Fruit fly (Drosophila melanogaster) whole organism, embryonic: ENCODE measurements around the gene GstD8.

Experiments
- CG10267 ChIP-seq: fragments of 200-800 bp; sonication (Bioruptor generic); optimal IDR thresholded peaks from 2 replicates; lab custom pipeline; 2018; ENCODE audit warnings: missing biosample characterization, mild to moderate bottlenecking, missing genetic modification characterization, moderate library complexity
- CG11696 ChIP-seq: fragments of 200-800 bp; sonication (Bioruptor generic); IDR thresholded peaks from 2 replicates; pipeline ENCODE4 v1.3.6; 2022; ENCODE audit warnings: missing biosample characterization, missing genetic modification characterization
- CG12071 ChIP-seq: fragments of 200-800 bp; sonication (Bioruptor generic); optimal IDR thresholded peaks from 3 replicates; lab custom pipeline; 2018; ENCODE audit warnings: missing biosample characterization, mild to moderate bottlenecking, missing genetic modification characterization
- CG12219 ChIP-seq: fragments of 200-800 bp; sonication (Bioruptor generic); optimal IDR thresholded peaks from 3 replicates; lab custom pipeline; 2018; ENCODE audit warnings: missing biosample characterization, mild to moderate bottlenecking, missing genetic modification characterization
- CG12942 ChIP-seq: fragments of 200-800 bp; sonication (Bioruptor generic); optimal IDR thresholded peaks from 3 replicates; lab custom pipeline; 2016; ENCODE audit warnings: missing biosample characterization, missing genetic modification characterization
- CG13775 ChIP-seq: fragments of 200-800 bp; sonication (Bioruptor generic); optimal IDR thresholded peaks from 3 replicates; lab custom pipeline; 2017; ENCODE audit warnings: missing biosample characterization, mild to moderate bottlenecking, missing genetic modification characterization
- CG15073 ChIP-seq: fragments of 200-800 bp; sonication (Bioruptor generic); optimal IDR thresholded peaks from 2 replicates; lab custom pipeline; 2016; ENCODE audit warnings: missing biosample characterization, missing genetic modification characterization
- CG15601 ChIP-seq: fragments of 200-800 bp; sonication (Bioruptor generic); optimal IDR thresholded peaks from 3 replicates; lab custom pipeline; 2019; ENCODE audit warnings: missing biosample characterization, mild to moderate bottlenecking, missing genetic modification characterization, moderate library complexity
- CG15696 ChIP-seq: fragments of 200-800 bp; sonication (Bioruptor generic); optimal IDR thresholded peaks from 2 replicates; lab custom pipeline; 2019; ENCODE audit warnings: missing biosample characterization, mild to moderate bottlenecking, missing genetic modification characterization, moderate library complexity
- CG16863 ChIP-seq: fragments of 200-800 bp; sonication (Bioruptor generic); optimal IDR thresholded peaks from 3 replicates; lab custom pipeline; 2016; ENCODE audit warnings: missing biosample characterization, missing genetic modification characterization
- CG17829 ChIP-seq: fragments of 200-800 bp; optimal IDR thresholded peaks from 2 replicates; lab custom pipeline; 2019; ENCODE audit warnings: missing biosample characterization, mild to moderate bottlenecking, missing genetic modification characterization, moderate library complexity
- CG18599 ChIP-seq: fragments of 200-800 bp; sonication (Bioruptor generic); optimal IDR thresholded peaks from 3 replicates; lab custom pipeline; 2017; ENCODE audit warnings: missing biosample characterization, missing genetic modification characterization, mild to moderate bottlenecking, moderate library complexity, missing genetic modification reagents
- CG18619 ChIP-seq: fragments of 200-800 bp; sonication (Bioruptor generic); optimal IDR thresholded peaks from 3 replicates; lab custom pipeline; 2017; ENCODE audit warnings: missing biosample characterization, mild to moderate bottlenecking, missing genetic modification characterization
- CG2116 ChIP-seq: fragments of 200-800 bp; sonication (Bioruptor generic); optimal IDR thresholded peaks from 3 replicates; lab custom pipeline; 2018; ENCODE audit warnings: missing biosample characterization, mild to moderate bottlenecking, missing genetic modification characterization
- CG2202 ChIP-seq: fragments of 200-800 bp; sonication (Bioruptor generic); optimal IDR thresholded peaks from 2 replicates; lab custom pipeline; 2018; ENCODE audit warnings: missing biosample characterization, mild to moderate bottlenecking, missing genetic modification characterization
- CG2889 ChIP-seq: fragments of 200-800 bp; sonication (Bioruptor generic); IDR thresholded peaks from 3 replicates; pipeline ENCODE4 v1.3.6; 2022; ENCODE audit warnings: missing biosample characterization, missing genetic modification characterization
- CG33557 ChIP-seq: fragments of 200-800 bp; sonication (Bioruptor generic); optimal IDR thresholded peaks from 2 replicates; lab custom pipeline; 2019; ENCODE audit warnings: missing biosample characterization, mild to moderate bottlenecking, missing genetic modification characterization, moderate library complexity
- CG34422 ChIP-seq: fragments of 200-800 bp; sonication (Bioruptor generic); IDR thresholded peaks from 3 replicates; pipeline ENCODE4 v1.3.6; 2022; ENCODE audit warnings: missing biosample characterization, missing genetic modification characterization
- CG3838 ChIP-seq: fragments of 200-800 bp; sonication (Bioruptor generic); optimal IDR thresholded peaks from 3 replicates; lab custom pipeline; 2016; ENCODE audit warnings: missing biosample characterization, missing genetic modification characterization
- CG4424 ChIP-seq: fragments of 200-800 bp; sonication (Bioruptor generic); optimal IDR thresholded peaks from 3 replicates; lab custom pipeline; 2016; ENCODE audit warnings: missing biosample characterization, missing genetic modification characterization
- CG5953 ChIP-seq: fragments of 200-800 bp; sonication (Bioruptor generic); IDR thresholded peaks from 2 replicates; pipeline ENCODE4 v1.3.6; 2022; ENCODE audit warnings: missing biosample characterization, missing genetic modification characterization
- CG7372 ChIP-seq: fragments of 200-800 bp; sonication (Bioruptor generic); IDR thresholded peaks from 2 replicates; pipeline ENCODE4 v1.3.6; 2022; ENCODE audit warnings: missing biosample characterization, missing genetic modification characterization
- CG7786 ChIP-seq: fragments of 200-800 bp; sonication (Bioruptor generic); optimal IDR thresholded peaks from 2 replicates; lab custom pipeline; 2016; ENCODE audit warnings: missing biosample characterization, missing genetic modification characterization
- CG7839 ChIP-seq: fragments of 200-800 bp; sonication (Bioruptor generic); optimal IDR thresholded peaks from 3 replicates; lab custom pipeline; 2018; ENCODE audit warnings: missing biosample characterization, mild to moderate bottlenecking, missing genetic modification characterization, moderate library complexity
- CG8281 ChIP-seq: fragments of 200-800 bp; sonication (Bioruptor generic); optimal IDR thresholded peaks from 2 replicates; lab custom pipeline; 2018; ENCODE audit warnings: missing biosample characterization, mild to moderate bottlenecking, missing genetic modification characterization, moderate library complexity
- CG8290 ChIP-seq, 3 experiments: fragments of 200-800 bp; sonication (Bioruptor generic); optimal IDR thresholded peaks; 2 replicates each; lab custom pipeline; 2016 to 2019; ENCODE audit warnings: missing biosample characterization in 3 of 3, missing genetic modification characterization in 3 of 3, mild to moderate bottlenecking in 2 of 3, moderate library complexity in 1 of 3
- D19B ChIP-seq: fragments of 200-800 bp; sonication (Bioruptor generic); optimal IDR thresholded peaks from 2 replicates; lab custom pipeline; 2017; ENCODE audit warnings: missing biosample characterization, mild to moderate bottlenecking, missing genetic modification characterization
- Dp ChIP-seq: fragments of 200-800 bp; sonication (Bioruptor generic); optimal IDR thresholded peaks from 2 replicates; lab custom pipeline; 2018; ENCODE audit warnings: missing biosample characterization, mild to moderate bottlenecking, missing genetic modification characterization, moderate library complexity
- Drgx ChIP-seq: fragments of 200-800 bp; sonication (Bioruptor generic); IDR thresholded peaks from 2 replicates; pipeline ENCODE4 v1.3.6; 2022; ENCODE audit warnings: missing biosample characterization, missing genetic modification characterization
- Fer2 ChIP-seq: fragments of 200-800 bp; sonication (Bioruptor generic); optimal IDR thresholded peaks from 2 replicates; lab custom pipeline; 2018; ENCODE audit warnings: missing biosample characterization, mild to moderate bottlenecking, missing genetic modification characterization, moderate library complexity
- HLH3B ChIP-seq: fragments of 200-800 bp; sonication (Bioruptor generic); IDR thresholded peaks from 2 replicates; pipeline ENCODE4 v1.3.6; 2022; ENCODE audit warnings: missing biosample characterization, missing genetic modification characterization
- Kr ChIP-seq: fragments of 200-800 bp; sonication (Bioruptor generic); optimal IDR thresholded peaks from 2 replicates; lab custom pipeline; 2017; ENCODE audit warnings: missing biosample characterization, mild to moderate bottlenecking, missing genetic modification characterization
- Lim3 ChIP-seq: fragments of 200-800 bp; sonication (Bioruptor generic); IDR thresholded peaks from 2 replicates; pipeline ENCODE4 v1.3.6; 2022; ENCODE audit warnings: missing biosample characterization, missing genetic modification characterization
- Neu2 ChIP-seq: fragments of 200-800 bp; sonication (Bioruptor generic); optimal IDR thresholded peaks from 3 replicates; lab custom pipeline; 2016; ENCODE audit warnings: missing biosample characterization, missing genetic modification characterization, borderline replicate concordance
- Nf-YA ChIP-seq: fragments of 200-800 bp; sonication (Bioruptor generic); IDR thresholded peaks from 2 replicates; pipeline ENCODE4 v1.3.6; 2022; ENCODE audit warnings: missing biosample characterization, missing genetic modification characterization
- Ravus ChIP-seq: fragments of 200-800 bp; sonication (Bioruptor generic); IDR thresholded peaks from 2 replicates; pipeline ENCODE4 v1.3.6; 2022; ENCODE audit warnings: missing biosample characterization, missing genetic modification characterization
- Sin3A ChIP-seq: fragments of >200 bp; optimal IDR thresholded peaks from 2 replicates; lab custom pipeline; 2018
- Trl ChIP-seq, 3 experiments: fragments of >200 bp in 2 of 3; fragments of 200-800 bp in 1 of 3; sonication (Bioruptor generic) in 1 of 3; optimal IDR thresholded peaks; 2 replicates in 1 of 3; 3 replicates in 2 of 3; lab custom pipeline; 2016 to 2017; ENCODE audit warnings: missing biosample characterization in 1 of 3, missing genetic modification characterization in 1 of 3
- Usf ChIP-seq: fragments of 200-800 bp; sonication (Bioruptor generic); optimal IDR thresholded peaks from 2 replicates; lab custom pipeline; 2017; ENCODE audit warnings: missing genotype, missing biosample characterization, missing genetic modification characterization
- ara ChIP-seq: fragments of 200-800 bp; sonication (Bioruptor generic); IDR thresholded peaks from 2 replicates; pipeline ENCODE4 v1.3.6; 2022; ENCODE audit warnings: missing biosample characterization, missing genetic modification characterization
- croc ChIP-seq: fragments of 200-800 bp; sonication (Bioruptor generic); conservative IDR thresholded peaks from 3 replicates; pipeline ENCODE4 v1.3.6; 2022; ENCODE audit warnings: missing biosample characterization, missing genetic modification characterization
- dati ChIP-seq: fragments of 200-800 bp; sonication (Bioruptor generic); IDR thresholded peaks from 2 replicates; pipeline ENCODE4 v1.3.6; 2022; ENCODE audit warnings: missing biosample characterization, missing genetic modification characterization
- ewg ChIP-seq: fragments of 200-800 bp; sonication (Bioruptor generic); optimal IDR thresholded peaks from 3 replicates; lab custom pipeline; 2017; ENCODE audit warnings: mild to moderate bottlenecking, missing biosample characterization, missing genetic modification reagents, missing genetic modification characterization
- nau ChIP-seq: fragments of 200-800 bp; sonication (Bioruptor generic); optimal IDR thresholded peaks from 3 replicates; lab custom pipeline; 2017; ENCODE audit warnings: missing biosample characterization, mild to moderate bottlenecking, missing genetic modification characterization, missing genetic modification reagents
- prd ChIP-seq, 3 experiments: fragments of >200 bp in 2 of 3; fragments of 200-800 bp in 1 of 3; sonication (Bioruptor generic) in 1 of 3; optimal IDR thresholded peaks in 2 of 3; IDR thresholded peaks in 1 of 3; 2 replicates in 2 of 3; 3 replicates in 1 of 3; pipeline versions ENCODE4 v1.3.6 to Lab custom; 2017 to 2022; ENCODE audit warnings: missing biosample characterization in 1 of 3, missing genetic modification characterization in 1 of 3
- schlank ChIP-seq: fragments of 200-800 bp; sonication (Bioruptor generic); optimal IDR thresholded peaks from 2 replicates; lab custom pipeline; 2018; ENCODE audit warnings: missing biosample characterization, mild to moderate bottlenecking, missing genetic modification characterization
- scrt ChIP-seq: fragments of 200-800 bp; sonication (Bioruptor generic); optimal IDR thresholded peaks from 2 replicates; lab custom pipeline; 2018; ENCODE audit warnings: missing biosample characterization, mild to moderate bottlenecking, missing genetic modification characterization, moderate library complexity
- stwl ChIP-seq: fragments of 200-800 bp; sonication (Bioruptor generic); optimal IDR thresholded peaks from 3 replicates; lab custom pipeline; 2018; ENCODE audit warnings: missing biosample characterization, mild to moderate bottlenecking, missing genetic modification characterization, moderate library complexity
- tap ChIP-seq: fragments of 200-800 bp; optimal IDR thresholded peaks from 3 replicates; lab custom pipeline; 2019; ENCODE audit warnings: missing biosample characterization, mild to moderate bottlenecking, missing genetic modification characterization, moderate library complexity
- yki ChIP-seq: fragments of >200 bp; optimal IDR thresholded peaks from 3 replicates; lab custom pipeline; 2018

Gene GstD8

dm6 chr3R:12402935-12403334 lies 23.1 kb downstream of the GstD8 start (continued):
- TF ChIP-seq scrt (GFP tag; lab: Kevin White, UChicago), result peak; percentile 99
- TF ChIP-seq CG17829 (tag; lab: Kevin White, UChicago), result peak; percentile 99
- TF ChIP-seq tap (tag; lab: Kevin White, UChicago), result peak; percentile 99
- peak; percentile 90 for TF ChIP-seq dati (GFP tag; lab: Robert Waterston, UW)
- peak; percentile 97 for TF ChIP-seq Fer2 (tag; lab: Kevin White, UChicago)
- peak; percentile 93 for TF ChIP-seq Drgx
- TF ChIP-seq CG15601 (tag; lab: Kevin White, UChicago), result peak; percentile 98
- TF ChIP-seq CG7372 (GFP tag; lab: Robert Waterston, UW), result peak; percentile 97
- peak; percentile 94 for TF ChIP-seq CG5953
- peak; percentile 99 for TF ChIP-seq ara (GFP tag; lab: Robert Waterston, UW)
- TF ChIP-seq CG4424 (GFP tag; lab: Kevin White, UChicago), result peak; percentile 99
- peak; percentile 86 for TF ChIP-seq CG2889 (GFP tag; lab: Robert Waterston, UW)
- TF ChIP-seq yki (lab: Kevin White, UChicago), result no peak
- TF ChIP-seq CG10267 (tag; lab: Kevin White, UChicago), result peak; percentile 100
- TF ChIP-seq HLH3B (GFP tag; lab: Robert Waterston, UW), result peak; percentile 97
- peak; percentile 98 for TF ChIP-seq CG12219 (GFP tag; lab: Kevin White, UChicago)
- peak; percentile 94 for TF ChIP-seq schlank
- TF ChIP-seq Usf, result peak; percentile 93
- TF ChIP-seq CG8281 (tag; lab: Kevin White, UChicago), result peak; percentile 91
- TF ChIP-seq CG15073 (GFP tag; lab: Kevin White, UChicago), result peak; percentile 76
- peak; percentile 92 for TF ChIP-seq CG12942 (GFP tag; lab: Kevin White, UChicago)
- peak; percentile 96 for TF ChIP-seq CG34422 (GFP tag; lab: Robert Waterston, UW)
- TF ChIP-seq CG2202 (tag; lab: Kevin White, UChicago), result peak; percentile 97
- TF ChIP-seq croc (GFP tag; lab: Robert Waterston, UW), result peak; percentile 91
- TF ChIP-seq Kr, result peak; percentile 36
- peak; percentile 100 for TF ChIP-seq CG12071
- peak; percentile 86 for TF ChIP-seq Neu2 (GFP tag; lab: Kevin White, UChicago)
- TF ChIP-seq Sin3A (lab: Kevin White, UChicago), result no peak
- peak; percentile 95 for TF ChIP-seq CG11696 (GFP tag; lab: Robert Waterston, UW)
- peak; percentile 99 for TF ChIP-seq Nf-YA (GFP tag; lab: Robert Waterston, UW)
- peak; percentile 90 for TF ChIP-seq CG3838 (GFP tag; lab: Kevin White, UChicago)
- TF ChIP-seq CG7839 (tag; lab: Kevin White, UChicago), result peak; percentile 99
- peak; percentile 99 for TF ChIP-seq stwl (tag; lab: Kevin White, UChicago)
- peak; percentile 86 for TF ChIP-seq Ravus
- peak; percentile 99 for TF ChIP-seq CG18599 (GFP tag; lab: Kevin White, UChicago)
- TF ChIP-seq Lim3 (GFP tag; lab: Robert Waterston, UW), result peak; percentile 88
- TF ChIP-seq CG33557 (GFP tag; lab: Kevin White, UChicago), result peak; percentile 99
- peak; percentile 95 for TF ChIP-seq D19B (GFP tag; lab: Kevin White, UChicago)
- peak; percentile 99 for TF ChIP-seq nau (GFP tag; lab: Kevin White, UChicago)
- no peak for TF ChIP-seq prd (optimal IDR thresholded peaks at IDR 0.05; lab: Kevin White, UChicago)
- peak; percentile 97 for TF ChIP-seq prd (GFP tag; IDR thresholded peaks at IDR 0.05; lab: Robert Waterston, UW)
- TF ChIP-seq CG15696 (tag; lab: Kevin White, UChicago), result peak; percentile 100
- TF ChIP-seq Trl (optimal IDR thresholded peaks at IDR 0.05; lab: Kevin White, UChicago), result no peak
- TF ChIP-seq Trl (GFP tag; optimal IDR thresholded peaks at IDR 0.05; lab: Kevin White, UChicago), result peak; percentile 95
- TF ChIP-seq CG18619 (GFP tag; lab: Kevin White, UChicago), result peak; percentile 94
- TF ChIP-seq Dp (GFP tag; lab: Kevin White, UChicago), result peak; percentile 47
- TF ChIP-seq CG16863 (GFP tag; lab: Kevin White, UChicago), result peak; percentile 93
- TF ChIP-seq ewg (GFP tag; lab: Kevin White, UChicago), result peak; percentile 90
- peak; percentile 91 for TF ChIP-seq CG2116 (GFP tag; lab: Kevin White, UChicago)
- TF ChIP-seq CG13775, result peak; percentile 96
- TF ChIP-seq CG7786, result peak; percentile 89
- TF ChIP-seq CG8290 (GFP tag; optimal IDR thresholded peaks at IDR 0.05; lab: Kevin White, UChicago), result peak; percentile 96
- TF ChIP-seq CG8290 (tag; optimal IDR thresholded peaks at IDR 0.05; lab: Kevin White, UChicago), result peak; percentile 95 to 97
